Fruit fly (Drosophila melanogaster) whole organism, embryonic: ENCODE measurements around the gene CG4133.

ENCODE experiments used
- BEAF-32 ChIP-seq: fragments of 200-800 bp; sonication (Bioruptor generic); optimal IDR thresholded peaks from 3 replicates; lab custom pipeline; 2017; ENCODE audit warnings: missing biosample characterization, missing genetic modification characterization, mild to moderate bottlenecking, moderate library complexity, missing genetic modification reagents
- BtbVII ChIP-seq: fragments of 200-800 bp; sonication (Bioruptor generic); optimal IDR thresholded peaks from 3 replicates; lab custom pipeline; 2017; ENCODE audit warnings: missing biosample characterization, mild to moderate bottlenecking, missing genetic modification characterization
- CG10267 ChIP-seq: fragments of 200-800 bp; sonication (Bioruptor generic); optimal IDR thresholded peaks from 2 replicates; lab custom pipeline; 2018; ENCODE audit warnings: missing biosample characterization, mild to moderate bottlenecking, missing genetic modification characterization, moderate library complexity
- CG11085 ChIP-seq: fragments of 200-800 bp; sonication (Bioruptor generic); IDR thresholded peaks from 2 replicates; pipeline ENCODE4 v1.3.6; 2022; ENCODE audit warnings: missing biosample characterization, missing genetic modification characterization
- CG11696 ChIP-seq: fragments of 200-800 bp; sonication (Bioruptor generic); IDR thresholded peaks from 2 replicates; pipeline ENCODE4 v1.3.6; 2022; ENCODE audit warnings: missing biosample characterization, missing genetic modification characterization
- CG13624 ChIP-seq: fragments of 200-800 bp; sonication (Bioruptor generic); optimal IDR thresholded peaks from 2 replicates; lab custom pipeline; 2016; ENCODE audit warnings: missing biosample characterization, missing genetic modification characterization
- CG1602 ChIP-seq: fragments of 200-800 bp; sonication (Bioruptor generic); optimal IDR thresholded peaks from 3 replicates; lab custom pipeline; 2016; ENCODE audit warnings: missing biosample characterization, missing genetic modification characterization
- CG17186 ChIP-seq: fragments of 200-800 bp; sonication (Bioruptor generic); optimal IDR thresholded peaks from 3 replicates; lab custom pipeline; 2017; ENCODE audit warnings: missing biosample characterization, missing genetic modification reagents, missing genetic modification characterization
- CG1832 ChIP-seq: fragments of 200-800 bp; sonication (Bioruptor generic); optimal IDR thresholded peaks from 2 replicates; lab custom pipeline; 2017; ENCODE audit warnings: missing biosample characterization, mild to moderate bottlenecking, missing genetic modification characterization, inconsistent platforms
- CG2129 ChIP-seq: fragments of 200-800 bp; sonication (Bioruptor generic); IDR thresholded peaks from 2 replicates; pipeline ENCODE4 v1.3.6; 2022; ENCODE audit warnings: missing biosample characterization, missing genetic modification characterization; ENCODE audit not compliant: partially characterized antibody
- CG2199 ChIP-seq: fragments of 200-800 bp; sonication (Bioruptor generic); IDR thresholded peaks from 3 replicates; pipeline ENCODE4 v1.3.6; 2022; ENCODE audit warnings: missing biosample characterization, missing genetic modification characterization
- CG31441 ChIP-seq: fragments of 200-800 bp; sonication (Bioruptor generic); IDR thresholded peaks from 2 replicates; pipeline ENCODE4 v1.3.6; 2022; ENCODE audit warnings: missing biosample characterization, missing genetic modification characterization
- CG3163 ChIP-seq: fragments of 200-800 bp; sonication (Bioruptor generic); optimal IDR thresholded peaks from 3 replicates; lab custom pipeline; 2016; ENCODE audit warnings: missing biosample characterization, missing genetic modification characterization
- CG34422 ChIP-seq: fragments of 200-800 bp; sonication (Bioruptor generic); IDR thresholded peaks from 3 replicates; pipeline ENCODE4 v1.3.6; 2022; ENCODE audit warnings: missing biosample characterization, missing genetic modification characterization
- CG3726 ChIP-seq: fragments of 200-800 bp; sonication (Bioruptor generic); IDR thresholded peaks from 3 replicates; pipeline ENCODE4, ENCODE4 v1.3.6; 2022; ENCODE audit warnings: missing biosample characterization, missing genetic modification characterization
- CG3847 ChIP-seq: fragments of 200-800 bp; sonication (Bioruptor generic); IDR thresholded peaks from 2 replicates; pipeline ENCODE4 v1.3.6; 2022; ENCODE audit warnings: missing biosample characterization, missing genetic modification characterization
- CG4282 ChIP-seq: fragments of 200-800 bp; sonication (Bioruptor generic); optimal IDR thresholded peaks from 2 replicates; lab custom pipeline; 2016; ENCODE audit warnings: missing biosample characterization, missing genetic modification characterization
- CG4424 ChIP-seq: fragments of 200-800 bp; sonication (Bioruptor generic); optimal IDR thresholded peaks from 3 replicates; lab custom pipeline; 2016; ENCODE audit warnings: missing biosample characterization, missing genetic modification characterization
- CG5245 ChIP-seq: fragments of 200-800 bp; sonication (Bioruptor generic); optimal IDR thresholded peaks from 3 replicates; lab custom pipeline; 2016; ENCODE audit warnings: missing biosample characterization, missing genetic modification characterization
- CG7786 ChIP-seq: fragments of 200-800 bp; sonication (Bioruptor generic); optimal IDR thresholded peaks from 2 replicates; lab custom pipeline; 2016; ENCODE audit warnings: missing biosample characterization, missing genetic modification characterization
- CG7928 ChIP-seq: fragments of 200-800 bp; sonication (Bioruptor generic); optimal IDR thresholded peaks from 2 replicates; lab custom pipeline; 2017; ENCODE audit warnings: missing biosample characterization, mild to moderate bottlenecking, missing genetic modification characterization
- CG8388 ChIP-seq: fragments of 200-800 bp; sonication (Bioruptor generic); optimal IDR thresholded peaks from 2 replicates; lab custom pipeline; 2019; ENCODE audit warnings: missing biosample characterization, mild to moderate bottlenecking, missing genetic modification characterization, moderate library complexity
- CG9215 ChIP-seq: fragments of 200-800 bp; sonication (Bioruptor generic); IDR thresholded peaks from 2 replicates; pipeline ENCODE4 v1.3.6; 2022; ENCODE audit warnings: missing biosample characterization, missing genetic modification characterization
- CG9797 ChIP-seq: fragments of 200-800 bp; sonication (Bioruptor generic); optimal IDR thresholded peaks from 3 replicates; lab custom pipeline; 2018; ENCODE audit warnings: missing biosample characterization, mild to moderate bottlenecking, missing genetic modification characterization
- D19A ChIP-seq: fragments of 200-800 bp; optimal IDR thresholded peaks from 3 replicates; lab custom pipeline; 2019; ENCODE audit warnings: missing biosample characterization, mild to moderate bottlenecking, missing genetic modification characterization, moderate library complexity
- Deaf1 ChIP-seq: fragments of 200-800 bp; optimal IDR thresholded peaks from 3 replicates; lab custom pipeline; 2019; ENCODE audit warnings: missing biosample characterization, mild to moderate bottlenecking, missing genetic modification characterization, moderate library complexity
- Doc2 ChIP-seq: fragments of 200-800 bp; sonication (Bioruptor generic); IDR thresholded peaks from 2 replicates; pipeline ENCODE4 v1.3.6; 2022; ENCODE audit warnings: missing biosample characterization, missing genetic modification characterization
- Dref ChIP-seq: fragments of 200-800 bp; sonication (Bioruptor generic); IDR thresholded peaks from 2 replicates; pipeline ENCODE4 v1.3.6; 2022; ENCODE audit warnings: missing biosample characterization, missing genetic modification characterization
- Drgx ChIP-seq: fragments of 200-800 bp; sonication (Bioruptor generic); IDR thresholded peaks from 2 replicates; pipeline ENCODE4 v1.3.6; 2022; ENCODE audit warnings: missing biosample characterization, missing genetic modification characterization
- Hmr ChIP-seq: fragments of 200-800 bp; sonication (Bioruptor generic); optimal IDR thresholded peaks from 3 replicates; lab custom pipeline; 2017; ENCODE audit warnings: mild to moderate bottlenecking, missing biosample characterization, missing genetic modification reagents, missing genetic modification characterization
- Lpt ChIP-seq: fragments of >200 bp; optimal IDR thresholded peaks from 2 replicates; lab custom pipeline; 2018; ENCODE audit warnings: missing biosample characterization, missing genetic modification characterization
- Mes4 ChIP-seq: fragments of 200-800 bp; sonication (Bioruptor generic); optimal IDR thresholded peaks from 2 replicates; lab custom pipeline; 2016; ENCODE audit warnings: missing biosample characterization, missing genetic modification characterization
- NC2α ChIP-seq: fragments of 200-800 bp; sonication (Bioruptor generic); optimal IDR thresholded peaks from 2 replicates; lab custom pipeline; 2016; ENCODE audit warnings: missing biosample characterization, missing genetic modification characterization
- Nf-YA ChIP-seq: fragments of 200-800 bp; sonication (Bioruptor generic); IDR thresholded peaks from 2 replicates; pipeline ENCODE4 v1.3.6; 2022; ENCODE audit warnings: missing biosample characterization, missing genetic modification characterization
- Rfx ChIP-seq: fragments of 200-800 bp; sonication (Bioruptor generic); IDR thresholded peaks from 2 replicates; pipeline ENCODE4 v1.3.6; 2022; ENCODE audit warnings: missing biosample characterization, missing genetic modification characterization
- Sry-β ChIP-seq: fragments of 200-800 bp; sonication (Bioruptor generic); optimal IDR thresholded peaks from 2 replicates; lab custom pipeline; 2018; ENCODE audit warnings: missing biosample characterization, mild to moderate bottlenecking, missing genetic modification characterization, moderate library complexity
- Trl ChIP-seq, 3 experiments: fragments of >200 bp in 2 of 3; fragments of 200-800 bp in 1 of 3; sonication (Bioruptor generic) in 1 of 3; optimal IDR thresholded peaks; 2 replicates in 1 of 3; 3 replicates in 2 of 3; lab custom pipeline; 2016 to 2017; ENCODE audit warnings: missing biosample characterization in 1 of 3, missing genetic modification characterization in 1 of 3
- ash1 ChIP-seq: fragments of 200-800 bp; sonication (Bioruptor generic); optimal IDR thresholded peaks from 2 replicates; lab custom pipeline; 2018; ENCODE audit warnings: missing biosample characterization, mild to moderate bottlenecking, missing genetic modification characterization
- bab2 ChIP-seq: fragments of 200-800 bp; sonication (Bioruptor generic); optimal IDR thresholded peaks from 2 replicates; lab custom pipeline; 2016; ENCODE audit warnings: missing biosample characterization, missing genetic modification characterization
- dm ChIP-seq: fragments of 200-800 bp; sonication (Bioruptor generic); optimal IDR thresholded peaks from 3 replicates; lab custom pipeline; 2016; ENCODE audit warnings: missing biosample characterization, missing genetic modification characterization
- dysf ChIP-seq: fragments of 200-800 bp; sonication (Bioruptor generic); IDR thresholded peaks from 3 replicates; pipeline ENCODE4 v1.3.6; 2022; ENCODE audit warnings: missing biosample characterization, missing genetic modification characterization
- fd3F ChIP-seq: fragments of 200-800 bp; sonication (Bioruptor generic); optimal IDR thresholded peaks from 2 replicates; lab custom pipeline; 2018; ENCODE audit warnings: missing biosample characterization, mild to moderate bottlenecking, missing genetic modification characterization, moderate library complexity
- jigr1 ChIP-seq: fragments of 200-800 bp; sonication (Bioruptor generic); IDR thresholded peaks from 3 replicates; pipeline ENCODE4 v1.3.6; 2022; ENCODE audit warnings: missing biosample characterization, missing genetic modification characterization
- klu ChIP-seq: fragments of 200-800 bp; sonication (Bioruptor generic); IDR thresholded peaks from 2 replicates; pipeline ENCODE4 v1.3.6; 2022; ENCODE audit warnings: missing biosample characterization, missing genetic modification characterization
- nerfin-2 ChIP-seq: fragments of 200-800 bp; sonication (Bioruptor generic); IDR thresholded peaks from 2 replicates; pipeline ENCODE4 v1.3.6; 2022; ENCODE audit warnings: missing biosample characterization, missing genetic modification characterization; ENCODE audit not compliant: partially characterized antibody
- sima ChIP-seq: fragments of 200-800 bp; sonication (Bioruptor generic); optimal IDR thresholded peaks from 2 replicates; lab custom pipeline; 2016; ENCODE audit warnings: missing biosample characterization, missing genetic modification characterization
- sisA ChIP-seq: fragments of 200-800 bp; sonication (Bioruptor generic); IDR thresholded peaks from 2 replicates; pipeline ENCODE4 v1.3.6; 2022; ENCODE audit warnings: missing biosample characterization, missing genetic modification characterization
- sqz ChIP-seq: fragments of 200-800 bp; sonication (Bioruptor generic); optimal IDR thresholded peaks from 3 replicates; lab custom pipeline; 2018; ENCODE audit warnings: missing biosample characterization, mild to moderate bottlenecking, missing genetic modification characterization
- sr ChIP-seq: fragments of 200-800 bp; sonication (Bioruptor generic); IDR thresholded peaks from 3 replicates; pipeline ENCODE4 v1.3.6; 2022; ENCODE audit warnings: missing biosample characterization, missing genetic modification characterization
- ttk ChIP-seq: fragments of 200-800 bp; sonication (Bioruptor generic); IDR thresholded peaks from 2 replicates; pipeline ENCODE4 v2.1.2; 2022; ENCODE audit warnings: missing biosample characterization, missing genetic modification characterization

Gene CG4133

DNA sequence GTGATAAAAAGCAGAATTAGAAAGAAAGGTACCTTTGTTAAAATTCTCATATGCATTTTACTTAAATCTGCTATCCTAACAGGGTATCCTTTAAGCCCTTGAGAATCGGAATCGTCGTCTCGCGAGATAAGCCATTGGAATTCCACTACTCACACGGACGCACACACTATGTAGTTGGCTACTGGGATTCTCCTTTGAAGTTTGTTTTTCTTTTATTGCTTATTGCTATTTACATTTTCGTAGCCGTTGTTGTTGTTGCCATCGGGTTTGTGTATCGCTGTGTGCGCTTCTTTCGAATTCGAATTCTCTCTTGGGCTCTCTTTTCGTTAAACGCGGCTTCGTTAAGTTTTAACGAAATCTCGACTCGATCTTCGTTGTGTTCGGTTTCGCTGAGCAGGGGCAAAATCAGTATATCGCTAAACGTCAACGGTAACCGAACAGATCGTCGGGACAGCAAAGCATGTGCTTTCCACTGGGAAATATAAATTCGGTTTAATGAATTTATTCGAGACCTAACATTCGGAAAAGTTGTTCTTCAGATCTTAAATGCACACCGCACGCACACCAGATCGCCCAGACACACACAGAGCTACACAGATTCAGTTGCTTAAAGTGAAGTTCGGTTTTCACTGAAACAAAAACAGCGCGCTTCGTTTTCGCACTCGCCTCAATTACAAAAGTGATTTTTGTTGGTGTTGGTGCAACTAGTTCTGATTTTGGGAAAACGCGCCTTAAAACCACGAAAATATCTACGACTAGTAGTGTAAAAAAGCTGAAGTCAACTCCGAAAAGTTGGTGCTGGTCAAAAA, 24.3 kb upstream of the CG4133 start, which contains the start of gene ex (continued):
- TF ChIP-seq Nf-YA (GFP tag; lab: Robert Waterston, UW) (0 out of 2 replicates have a peak, but pooled peaks have one; percentile 26), Trl (optimal IDR thresholded peaks at IDR 0.05; lab: Kevin White, UChicago) (peak; percentile 50 to 56), Trl (GFP tag; optimal IDR thresholded peaks at IDR 0.05; lab: Kevin White, UChicago) (peak; percentile 23), CG1832 (GFP tag; lab: Kevin White, UChicago) (no peak), CG17186 (GFP tag; lab: Kevin White, UChicago) (peak; percentile 51), BtbVII (peak; percentile 75), BEAF-32 (no peak), NC2α (GFP tag; lab: Kevin White, UChicago) (no peak), Hmr (peak; percentile 85), Rfx (no peak), CG4424 (no peak), bab2 (peak; percentile 57), CG13624 (GFP tag; lab: Kevin White, UChicago) (peak; percentile 14), CG8388 (peak; percentile 18), CG2129 (GFP tag; lab: Robert Waterston, UW) (no peak), sisA (no peak), Dref (GFP tag; lab: Robert Waterston, UW) (no peak), CG5245 (no peak), CG11085 (no peak), Deaf1 (tag; lab: Kevin White, UChicago) (peak; percentile 62), CG3847 (GFP tag; lab: Robert Waterston, UW) (no peak), CG4282 (GFP tag; lab: Kevin White, UChicago) (peak; percentile 20), CG7786 (GFP tag; lab: Kevin White, UChicago) (no peak), ttk (no peak), CG34422 (GFP tag; lab: Robert Waterston, UW) (no peak), dm (peak; percentile 12), CG7928 (GFP tag; lab: Kevin White, UChicago) (peak; percentile 8), Mes4 (GFP tag; lab: Kevin White, UChicago) (peak; percentile 31), nerfin-2 (GFP tag; lab: Robert Waterston, UW) (no peak), dysf (GFP tag; lab: Robert Waterston, UW) (no peak), ash1 (GFP tag; lab: Kevin White, UChicago) (peak; percentile 14), Doc2 (GFP tag; lab: Robert Waterston, UW) (no peak), CG9797 (GFP tag; lab: Kevin White, UChicago) (no peak), CG31441 (GFP tag; lab: Robert Waterston, UW) (peak; percentile 40; the same call in 1 of the 2 replicates), CG2199 (no peak), Sry-β (GFP tag; lab: Kevin White, UChicago) (peak; percentile 5), CG11696 (GFP tag; lab: Robert Waterston, UW) (peak; percentile 17; the same call in 1 of the 2 replicates), sima (GFP tag; lab: Kevin White, UChicago) (no peak), CG1602 (GFP tag; lab: Kevin White, UChicago) (no peak), sqz (GFP tag; lab: Kevin White, UChicago) (peak; percentile 21), fd3F (GFP tag; lab: Kevin White, UChicago) (peak; percentile 20), sr (GFP tag; lab: Robert Waterston, UW) (0 out of 3 replicates have a peak, but pooled peaks have one; percentile 21), Drgx (GFP tag; lab: Robert Waterston, UW) (no peak), CG3726 (no peak), klu (GFP tag; lab: Robert Waterston, UW) (no peak), Lpt (no peak), CG3163 (GFP tag; lab: Kevin White, UChicago) (peak; percentile 65), CG10267 (no peak), jigr1 (no peak), CG9215 (GFP tag; lab: Robert Waterston, UW) (no peak), D19A (tag; lab: Kevin White, UChicago) (peak; percentile 30)
